Worm (Caenorhabditis elegans) whole organism, mixed stage, embryonic: ENCODE data around the gene scl-13.

Experiments
- M03D4.4 ChIP-seq: sonication (generic microtip); optimal IDR thresholded peaks from 2 replicates; lab custom pipeline; 2017; ENCODE audit warnings: mild to moderate bottlenecking, missing genetic modification characterization, missing compliant biosample characterization
- bed-3 ChIP-seq: fragments of 200-800 bp; sonication (Bioruptor generic); optimal IDR thresholded peaks from 3 replicates; lab custom pipeline; 2018; ENCODE audit warnings: mild to moderate bottlenecking, missing genetic modification characterization, moderate library complexity, missing compliant biosample characterization
- blmp-1 ChIP-seq: fragments of 150-350 bp; optimal IDR thresholded peaks from 2 replicates; lab custom pipeline; 2014; ENCODE audit warnings: missing biosample characterization, missing genetic modification characterization
- ceh-39 ChIP-seq: fragments of 150-350 bp; optimal IDR thresholded peaks from 2 replicates; lab custom pipeline; 2014; ENCODE audit warnings: missing biosample characterization, missing genetic modification characterization
- ceh-43 ChIP-seq: fragments of 200-800 bp; sonication (Bioruptor generic); optimal IDR thresholded peaks from 2 replicates; lab custom pipeline; 2018; ENCODE audit warnings: mild to moderate bottlenecking, missing genetic modification characterization, moderate library complexity, missing compliant biosample characterization
- ceh-83 ChIP-seq: fragments of 200-800 bp; sonication (Bioruptor generic); optimal IDR thresholded peaks from 2 replicates; lab custom pipeline; 2018; ENCODE audit warnings: mild to moderate bottlenecking, missing genetic modification characterization, missing compliant biosample characterization
- cnd-1 ChIP-seq: fragments of 200-800 bp; sonication (Bioruptor generic); optimal IDR thresholded peaks from 2 replicates; lab custom pipeline; 2018; ENCODE audit warnings: mild to moderate bottlenecking, missing genetic modification characterization, missing compliant biosample characterization
- elt-3 ChIP-seq: fragments of 150-350 bp; optimal IDR thresholded peaks from 2 replicates; lab custom pipeline; 2014; ENCODE audit warnings: missing biosample characterization, missing genetic modification characterization
- flh-1 ChIP-seq: fragments of 200-800 bp; sonication (Bioruptor generic); optimal IDR thresholded peaks from 2 replicates; lab custom pipeline; 2018; ENCODE audit warnings: mild to moderate bottlenecking, missing genetic modification characterization, moderate library complexity, missing compliant biosample characterization
- ham-2 ChIP-seq: fragments of 200-800 bp; sonication (Bioruptor generic); optimal IDR thresholded peaks from 2 replicates; lab custom pipeline; 2018; ENCODE audit warnings: mild to moderate bottlenecking, missing genetic modification characterization, missing compliant biosample characterization
- mls-2 ChIP-seq: sonication (generic microtip); optimal IDR thresholded peaks from 2 replicates; lab custom pipeline; 2016; ENCODE audit warnings: mild to moderate bottlenecking, missing genetic modification characterization, moderate library complexity, missing compliant biosample characterization
- nhr-2 ChIP-seq: fragments of 150-350 bp; optimal IDR thresholded peaks from 2 replicates; lab custom pipeline; 2014; ENCODE audit warnings: missing biosample characterization, missing genetic modification characterization
- nhr-237 ChIP-seq: fragments of 150-350 bp; optimal IDR thresholded peaks from 2 replicates; lab custom pipeline; 2014; ENCODE audit warnings: missing biosample characterization, missing genetic modification characterization
- nhr-28 ChIP-seq: fragments of 150-350 bp; optimal IDR thresholded peaks from 2 replicates; lab custom pipeline; 2014; ENCODE audit warnings: missing biosample characterization, missing genetic modification characterization
- pha-4 ChIP-seq: fragments of 150-350 bp; optimal IDR thresholded peaks from 2 replicates; lab custom pipeline; 2018; ENCODE audit warnings: missing biosample characterization, missing genetic modification reagents, missing genetic modification characterization
- sem-2 ChIP-seq: fragments of 200-800 bp; sonication (Bioruptor generic); optimal IDR thresholded peaks from 2 replicates; lab custom pipeline; 2018; ENCODE audit warnings: mild to moderate bottlenecking, missing genetic modification characterization, missing compliant biosample characterization
- sptf-1 ChIP-seq: sonication (generic microtip); optimal IDR thresholded peaks from 2 replicates; lab custom pipeline; 2017; ENCODE audit warnings: mild to moderate bottlenecking, missing genetic modification characterization, moderate library complexity, missing compliant biosample characterization
- tbx-8 ChIP-seq: fragments of 200-800 bp; sonication (Bioruptor generic); optimal IDR thresholded peaks from 2 replicates; lab custom pipeline; 2018; ENCODE audit warnings: mild to moderate bottlenecking, missing genetic modification characterization, moderate library complexity, missing compliant biosample characterization
- unc-39 ChIP-seq: fragments of 150-350 bp; optimal IDR thresholded peaks from 2 replicates; lab custom pipeline; 2014; ENCODE audit warnings: missing biosample characterization, missing genetic modification characterization
- unc-62 ChIP-seq: fragments of 150-350 bp; optimal IDR thresholded peaks from 2 replicates; lab custom pipeline; 2014; ENCODE audit warnings: missing biosample characterization, missing genetic modification reagents, missing genetic modification characterization
- zip-8 ChIP-seq: fragments of 150-350 bp; optimal IDR thresholded peaks from 2 replicates; lab custom pipeline; 2014; ENCODE audit warnings: missing biosample characterization, missing genetic modification characterization

scl-13 gene

ce11 chrV:3768270-3768669 is 43.2 kb downstream of the scl-13 start, which contains the start of gene R08E5.4:
TSS of gene R08E5.4 (plus strand) at chrV:3768570.
- TF ChIP-seq ceh-39 (no peak), blmp-1 (tag; lab: Kevin White, UChicago) (no peak), unc-39 (tag; lab: Kevin White, UChicago) (no peak), sem-2 (no peak), ham-2 (GFP tag; lab: Kevin White, UChicago) (no peak), tbx-8 (GFP tag; lab: Kevin White, UChicago) (no peak), ceh-83 (GFP tag; lab: Kevin White, UChicago) (no peak), cnd-1 (tag; lab: Kevin White, UChicago) (no peak), flh-1 (GFP tag; lab: Kevin White, UChicago) (no peak), pha-4 (tag; lab: Kevin White, UChicago) (no peak), ceh-43 (GFP tag; lab: Kevin White, UChicago) (no peak), nhr-237 (tag; lab: Kevin White, UChicago) (no peak), elt-3 (tag; lab: Kevin White, UChicago) (no peak), nhr-28 (tag; lab: Kevin White, UChicago) (no peak), M03D4.4 (tag; lab: Kevin White, UChicago) (no peak), mls-2 (tag; lab: Kevin White, UChicago) (no peak), unc-62 (no peak), sptf-1 (tag; lab: Kevin White, UChicago) (no peak)

ce11 chrV:3766904-3767303 is 44.5 kb downstream of the scl-13 start, which contains the start of gene Y39H10A.1:
TSS of gene Y39H10A.1 (plus strand) at chrV:3767204.
- TF ChIP-seq sptf-1 (tag; lab: Kevin White, UChicago) (no peak), ceh-39 (no peak)

DNA sequence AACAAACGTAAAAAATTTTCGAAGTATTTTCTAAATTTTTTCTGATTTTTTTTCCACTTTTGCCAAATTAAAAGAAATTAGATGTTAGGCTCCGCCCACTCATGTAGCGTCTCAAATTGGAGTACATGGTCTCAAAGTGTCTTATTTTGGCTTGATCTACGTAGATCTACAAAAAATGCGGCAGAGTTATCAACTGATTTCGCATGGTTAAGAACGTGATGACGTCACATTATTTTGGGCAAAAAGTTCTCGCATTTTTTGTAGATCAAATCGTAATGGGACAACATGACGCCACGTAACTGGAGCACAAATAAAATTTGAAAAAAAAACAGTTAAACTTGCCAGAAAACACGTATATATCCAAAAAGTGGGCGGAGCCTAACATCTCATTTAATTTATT is 49.6 kb downstream of the scl-13 start:
- TF ChIP-seq zip-8 (tag; lab: Kevin White, UChicago) (peak; percentile 14), bed-3 (no peak), unc-39 (tag; lab: Kevin White, UChicago) (no peak), cnd-1 (tag; lab: Kevin White, UChicago) (no peak)

- TF ChIP-seq elt-3 (tag; lab: Kevin White, UChicago): no peak
- TF ChIP-seq ham-2 (GFP tag; lab: Kevin White, UChicago): no peak
- no peak for TF ChIP-seq nhr-2
- TF ChIP-seq flh-1 (GFP tag; lab: Kevin White, UChicago): no peak
- TF ChIP-seq ceh-43 (GFP tag; lab: Kevin White, UChicago): no peak
- TF ChIP-seq, all 35 proteins: peak for 0
Measured at ce11 chrV:3760839-3761238, 50.6 kb downstream of the scl-13 start, which contains the start of gene oac-55. TSS of gene oac-55 (plus strand) at chrV:3761139.
